Fruit fly (Drosophila melanogaster) whole organism, prepupa: ENCODE data around the gene Alp12.

Experiments
- CG11762 ChIP-seq: fragments of 200-800 bp; sonication (Bioruptor generic); optimal IDR thresholded peaks from 3 replicates; lab custom pipeline; 2016; ENCODE audit warnings: missing biosample characterization, missing genetic modification characterization; ENCODE audit not compliant: insufficient read depth
- CG1621 ChIP-seq: fragments of 200-800 bp; sonication (Bioruptor generic); optimal IDR thresholded peaks from 3 replicates; lab custom pipeline; 2018; ENCODE audit warnings: missing biosample characterization, mild to moderate bottlenecking, missing genetic modification characterization
- CG16779 ChIP-seq: fragments of 200-800 bp; sonication (Bioruptor generic); optimal IDR thresholded peaks from 3 replicates; lab custom pipeline; 2017; ENCODE audit warnings: missing biosample characterization, mild to moderate bottlenecking, missing genetic modification characterization
- CG6276 ChIP-seq: fragments of 200-800 bp; sonication (Bioruptor generic); optimal IDR thresholded peaks from 2 replicates; lab custom pipeline; 2017; ENCODE audit warnings: missing biosample characterization, mild to moderate bottlenecking, missing genetic modification characterization
- CG8119 ChIP-seq: fragments of 200-800 bp; sonication (Bioruptor generic); IDR thresholded peaks from 3 replicates; pipeline ENCODE4 v1.3.6; 2022; ENCODE audit warnings: missing biosample characterization, missing genetic modification characterization
- Ets96B ChIP-seq: fragments of 200-800 bp; optimal IDR thresholded peaks from 2 replicates; lab custom pipeline; 2019; ENCODE audit warnings: missing biosample characterization, mild to moderate bottlenecking, missing genetic modification characterization, moderate library complexity
- Gug ChIP-seq: fragments of 200-800 bp; sonication (Bioruptor generic); IDR thresholded peaks from 2 replicates; pipeline ENCODE4 v1.3.6; 2022; ENCODE audit warnings: missing biosample characterization, missing genetic modification characterization
- achi ChIP-seq: fragments of 200-800 bp; sonication (Bioruptor generic); optimal IDR thresholded peaks from 3 replicates; lab custom pipeline; 2016; ENCODE audit warnings: missing biosample characterization, missing genetic modification characterization
- fkh ChIP-seq: fragments of 200-800 bp; sonication (Bioruptor generic); optimal IDR thresholded peaks from 3 replicates; lab custom pipeline; 2017; ENCODE audit warnings: missing biosample characterization, mild to moderate bottlenecking, missing genetic modification characterization, moderate library complexity
- pdm3 ChIP-seq: fragments of 200-800 bp; sonication (Bioruptor generic); optimal IDR thresholded peaks from 3 replicates; lab custom pipeline; 2016; ENCODE audit warnings: missing biosample characterization, missing genetic modification characterization
- ss ChIP-seq, 2 experiments: fragments of 200-800 bp; sonication (Bioruptor generic); optimal IDR thresholded peaks; 2 replicates in 1 of 2; 3 replicates in 1 of 2; lab custom pipeline; 2017 to 2018; ENCODE audit warnings: mild to moderate bottlenecking in 2 of 2, missing biosample characterization in 2 of 2, missing genetic modification characterization in 2 of 2, moderate library complexity in 1 of 2
- vri ChIP-seq: fragments of 200-800 bp; sonication (Bioruptor generic); optimal IDR thresholded peaks from 3 replicates; lab custom pipeline; 2016; ENCODE audit warnings: missing biosample characterization, mild to moderate bottlenecking, missing genetic modification characterization

DNA sequence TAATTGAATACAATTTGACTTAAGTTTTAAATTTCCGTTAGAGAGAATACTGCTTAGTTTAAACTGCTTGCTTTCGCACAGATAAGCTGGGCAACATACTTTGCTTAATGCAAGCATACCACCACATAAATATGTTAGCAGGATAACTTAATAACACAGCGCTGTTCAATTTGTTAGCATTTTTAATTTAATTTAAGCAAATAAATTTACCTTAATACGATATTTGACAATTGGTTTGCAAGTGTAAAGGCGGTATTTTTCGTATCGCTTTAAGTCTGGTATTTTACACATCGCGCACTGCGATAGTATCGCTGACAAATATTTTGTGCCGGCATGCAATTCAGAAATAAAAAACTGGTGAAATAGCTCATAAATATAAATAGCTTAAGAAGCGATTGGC is 6.5 kb downstream of the Alp12 start, which contains the start of gene RtcB:
- TF ChIP-seq vri, result no peak
- no peak for TF ChIP-seq CG1621 (tag; lab: Kevin White, UChicago)
- no peak for TF ChIP-seq Ets96B (tag; lab: Kevin White, UChicago)
- no peak for TF ChIP-seq CG6276
- TF ChIP-seq CG16779 (tag; lab: Kevin White, UChicago), result no peak
- no peak for TF ChIP-seq CG11762 (GFP tag; lab: Kevin White, UChicago)
- TF ChIP-seq ss (GFP tag; optimal IDR thresholded peaks at IDR 0.05; lab: Kevin White, UChicago), result no peak
- no peak for TF ChIP-seq pdm3 (GFP tag; lab: Kevin White, UChicago)
- TF ChIP-seq CG8119 (GFP tag; lab: Robert Waterston, UW), result no peak
- no peak for TF ChIP-seq Gug (GFP tag; lab: Robert Waterston, UW)
- TF ChIP-seq achi, result no peak
- no peak for TF ChIP-seq fkh
